Worm (Caenorhabditis elegans) whole organism, midembryonic: ENCODE results near the gene C23H5.15.

Experiments
- T22C8.4 ChIP-seq: fragments of 200-800 bp; sonication (Bioruptor generic); IDR thresholded peaks from 2 replicates; pipeline ENCODE4 v1.3.6; 2022; ENCODE audit warnings: missing genetic modification characterization, missing compliant biosample characterization
- cog-1 ChIP-seq: sonication (generic microtip); optimal IDR thresholded peaks from 2 replicates; lab custom pipeline; 2016; ENCODE audit warnings: missing genetic modification characterization, missing compliant biosample characterization
- flt-1 ChIP-seq: fragments of 200-800 bp; sonication (Bioruptor generic); IDR thresholded peaks from 2 replicates; pipeline ENCODE4 v1.3.6; 2022; ENCODE audit warnings: missing genetic modification characterization, missing compliant biosample characterization
- klf-2 ChIP-seq: fragments of 200-800 bp; sonication (Bioruptor generic); conservative IDR thresholded peaks from 2 replicates; pipeline ENCODE4 v1.3.6; 2022; ENCODE audit warnings: missing genetic modification reagents, missing genetic modification characterization, missing compliant biosample characterization
- med-1 ChIP-seq: sonication (generic microtip); optimal IDR thresholded peaks from 2 replicates; lab custom pipeline; 2017; ENCODE audit warnings: missing genetic modification characterization, mild to moderate bottlenecking, missing compliant biosample characterization, antibody characterized with exemption, missing genetic modification reagents; ENCODE audit not compliant: insufficient read depth
- ref-1 ChIP-seq: fragments of 200-800 bp; sonication (Bioruptor generic); conservative IDR thresholded peaks from 2 replicates; pipeline ENCODE4 v1.3.6; 2022; ENCODE audit warnings: missing genetic modification reagents, missing genetic modification characterization, missing compliant biosample characterization
- tab-1 ChIP-seq: fragments of 200-800 bp; sonication (Bioruptor generic); IDR thresholded peaks from 2 replicates; pipeline ENCODE4 v1.3.6; 2022; ENCODE audit warnings: missing genetic modification characterization, missing compliant biosample characterization
- ztf-23 ChIP-seq: fragments of 200-800 bp; sonication (Bioruptor generic); IDR thresholded peaks from 2 replicates; pipeline ENCODE4 v1.3.6; 2022; ENCODE audit warnings: missing genetic modification reagents, missing genetic modification characterization, missing compliant biosample characterization
- ztf-29 ChIP-seq: fragments of 200-800 bp; sonication (Bioruptor generic); IDR thresholded peaks from 2 replicates; pipeline ENCODE4 v1.3.6; 2022; ENCODE audit warnings: missing genetic modification reagents, missing genetic modification characterization, missing compliant biosample characterization

The C23H5.15 gene

DNA sequence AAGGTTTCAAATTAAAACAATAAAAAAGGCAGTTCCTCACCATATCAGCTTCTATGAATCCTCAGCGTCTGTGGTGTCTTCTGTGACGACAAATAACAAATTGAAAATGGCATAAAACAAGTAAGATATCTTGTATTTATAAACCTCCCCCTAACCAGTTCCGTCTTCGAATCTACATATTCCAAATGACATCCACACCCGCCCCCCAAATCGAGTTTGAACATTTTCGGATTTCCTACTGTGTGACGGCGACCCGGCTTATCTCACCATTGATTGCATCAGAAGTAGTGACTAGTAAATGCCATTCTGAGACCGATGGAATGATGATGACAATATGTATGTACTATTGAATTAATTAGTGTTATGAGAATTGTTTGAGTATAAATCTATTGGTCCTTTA is 26.1 kb upstream of the C23H5.15 start, which contains the start of gene grl-20:
Gene grl-20, minus strand, starts transcription at position 101 of the 400 bp plus-strand sequence.
- TF ChIP-seq klf-2 (no peak), T22C8.4 (GFP tag; lab: Robert Waterston, UW) (no peak), ref-1 (no peak), ztf-29 (GFP tag; lab: Robert Waterston, UW) (no peak), flt-1 (no peak), med-1 (no peak), ztf-23 (GFP tag; lab: Robert Waterston, UW) (no peak), cog-1 (no peak), tab-1 (GFP tag; lab: Robert Waterston, UW) (no peak)

- no peak for TF ChIP-seq cog-1
- TF ChIP-seq ref-1: no peak
- TF ChIP-seq flt-1: no peak
- no peak for TF ChIP-seq med-1
- TF ChIP-seq ztf-23 (GFP tag; lab: Robert Waterston, UW): no peak
- TF ChIP-seq tab-1 (GFP tag; lab: Robert Waterston, UW): no peak
- TF ChIP-seq ztf-29 (GFP tag; lab: Robert Waterston, UW): no peak
- no peak for TF ChIP-seq klf-2
Measured at ce11 chrIV:2127375-2127774, 24.7 kb upstream of the C23H5.15 start.

DNA sequence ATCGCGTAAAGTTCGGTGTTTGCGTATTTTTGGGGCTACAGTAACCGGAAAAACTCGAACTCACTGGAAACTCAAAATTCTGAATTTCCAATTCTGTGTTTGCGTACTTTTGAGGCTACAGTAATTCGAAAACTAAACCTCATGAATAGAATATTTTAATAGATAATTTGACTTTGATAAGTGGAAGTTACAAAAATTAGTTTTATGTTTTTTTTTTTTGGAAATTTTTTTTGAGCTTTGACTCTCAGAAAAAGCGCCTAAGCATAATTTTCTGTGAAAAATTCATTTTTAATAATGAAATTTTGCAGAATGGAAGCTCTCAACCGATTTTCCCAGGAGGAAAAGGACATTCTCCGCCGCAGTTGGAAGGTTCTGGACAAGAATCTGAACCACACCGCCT is 19.8 kb upstream of the C23H5.15 start, which contains the start of gene glb-7:
Gene glb-7, plus strand, starts transcription at position 301 of the 400 bp plus-strand sequence.
- no peak for TF ChIP-seq T22C8.4 (GFP tag; lab: Robert Waterston, UW)
- no peak for TF ChIP-seq ztf-29 (GFP tag; lab: Robert Waterston, UW)
- no peak for TF ChIP-seq med-1
- TF ChIP-seq cog-1: no peak
- TF ChIP-seq flt-1: no peak
- no peak for TF ChIP-seq tab-1 (GFP tag; lab: Robert Waterston, UW)
- TF ChIP-seq ref-1: no peak
- no peak for TF ChIP-seq klf-2
- no peak for TF ChIP-seq ztf-23 (GFP tag; lab: Robert Waterston, UW)

- TF ChIP-seq T22C8.4 (GFP tag; lab: Robert Waterston, UW) (no peak), klf-2 (no peak), ztf-23 (GFP tag; lab: Robert Waterston, UW) (no peak), ztf-29 (GFP tag; lab: Robert Waterston, UW) (no peak), tab-1 (GFP tag; lab: Robert Waterston, UW) (no peak), flt-1 (no peak), cog-1 (no peak), med-1 (no peak), ref-1 (no peak)
Measured at ce11 chrIV:2117268-2117667, 14.6 kb upstream of the C23H5.15 start.

DNA sequence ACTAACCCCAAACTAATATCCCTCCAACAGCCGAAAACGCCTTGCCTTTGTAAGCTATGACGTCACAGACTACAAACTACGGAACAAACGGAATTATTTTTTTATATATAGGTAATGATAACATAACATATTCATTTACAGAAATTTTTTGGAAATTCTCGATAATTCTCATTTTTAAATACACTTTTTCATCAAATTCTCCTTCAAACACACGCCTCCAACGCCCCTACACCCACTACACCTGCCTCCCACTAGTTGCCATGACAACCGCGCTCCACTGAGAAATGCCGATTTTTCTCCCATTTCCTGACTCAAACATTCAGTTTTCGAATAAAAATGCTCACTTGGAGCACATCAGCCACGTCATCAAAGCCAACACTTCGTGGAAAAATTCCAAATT is 11.6 kb upstream of the C23H5.15 start, which contains the start of gene xbx-4:
Gene xbx-4, plus strand, starts transcription at position 301 of the 400 bp plus-strand sequence.
- TF ChIP-seq klf-2 (no peak), T22C8.4 (GFP tag; lab: Robert Waterston, UW) (no peak), tab-1 (GFP tag; lab: Robert Waterston, UW) (no peak), flt-1 (no peak), med-1 (no peak), ztf-23 (GFP tag; lab: Robert Waterston, UW) (no peak), cog-1 (no peak), ref-1 (no peak), ztf-29 (GFP tag; lab: Robert Waterston, UW) (no peak)

ce11 chrIV:2113362-2114056 is 10.8 kb upstream of the C23H5.15 start, which contains the start of gene C23H5.8:
Gene C23H5.8, minus strand, starts transcription at chrIV:2113412.
- TF ChIP-seq ztf-29 (GFP tag; lab: Robert Waterston, UW): no peak
- TF ChIP-seq T22C8.4 (GFP tag; lab: Robert Waterston, UW): no peak
- TF ChIP-seq ref-1: no peak
- TF ChIP-seq klf-2: no peak
- no peak for TF ChIP-seq cog-1
- no peak for TF ChIP-seq tab-1 (GFP tag; lab: Robert Waterston, UW)
- TF ChIP-seq flt-1: no peak

DNA sequence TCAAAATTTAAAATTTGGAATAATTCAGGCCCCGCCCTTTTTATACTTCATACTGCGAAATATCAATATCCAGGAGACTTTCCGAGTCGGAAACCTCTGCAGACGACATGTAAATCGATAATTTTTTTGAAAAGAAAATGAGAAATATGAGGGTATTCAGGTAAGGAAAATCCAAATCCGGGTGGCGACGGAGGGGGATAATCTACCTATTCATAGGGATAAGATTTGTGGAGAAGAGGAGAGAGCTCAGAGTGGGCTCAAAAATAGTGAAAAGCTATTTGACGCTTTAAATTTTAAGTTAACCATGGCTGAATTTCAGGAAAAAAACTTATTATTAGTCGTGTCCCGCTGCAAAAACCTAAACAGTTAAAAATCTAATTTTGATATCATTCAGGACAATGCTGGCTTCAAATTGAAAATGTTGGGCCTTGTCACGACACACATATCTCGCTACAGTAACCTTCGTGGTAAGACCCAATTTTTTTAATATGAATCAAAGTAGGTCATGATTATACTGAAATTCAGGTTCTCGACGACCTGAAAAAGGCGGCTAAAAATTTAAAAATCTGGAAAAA is 8.7 kb upstream of the C23H5.15 start, which contains the start of gene che-6:
Gene che-6, minus strand, starts transcription at position 109 of the 575 bp plus-strand sequence.
- no peak for TF ChIP-seq klf-2
- no peak for TF ChIP-seq ref-1
- no peak for TF ChIP-seq T22C8.4 (GFP tag; lab: Robert Waterston, UW)
- no peak for TF ChIP-seq ztf-29 (GFP tag; lab: Robert Waterston, UW)
- no peak for TF ChIP-seq ztf-23 (GFP tag; lab: Robert Waterston, UW)

- TF ChIP-seq ztf-23 (GFP tag; lab: Robert Waterston, UW) (no peak), tab-1 (GFP tag; lab: Robert Waterston, UW) (0 out of 2 replicates have a peak, but pooled peaks have one; percentile 7)
Measured at ce11 chrIV:2106708-2107107, 4.0 kb upstream of the C23H5.15 start.

ce11 chrIV:2099771-2100170 is 2.9 kb downstream of the C23H5.15 start, which contains the start of gene C23H5.11:
Gene C23H5.11, minus strand, starts transcription at chrIV:2099871.
- TF ChIP-seq tab-1 (GFP tag; lab: Robert Waterston, UW) (no peak), cog-1 (no peak), ztf-23 (GFP tag; lab: Robert Waterston, UW) (no peak), ref-1 (no peak), klf-2 (no peak), med-1 (no peak)

DNA sequence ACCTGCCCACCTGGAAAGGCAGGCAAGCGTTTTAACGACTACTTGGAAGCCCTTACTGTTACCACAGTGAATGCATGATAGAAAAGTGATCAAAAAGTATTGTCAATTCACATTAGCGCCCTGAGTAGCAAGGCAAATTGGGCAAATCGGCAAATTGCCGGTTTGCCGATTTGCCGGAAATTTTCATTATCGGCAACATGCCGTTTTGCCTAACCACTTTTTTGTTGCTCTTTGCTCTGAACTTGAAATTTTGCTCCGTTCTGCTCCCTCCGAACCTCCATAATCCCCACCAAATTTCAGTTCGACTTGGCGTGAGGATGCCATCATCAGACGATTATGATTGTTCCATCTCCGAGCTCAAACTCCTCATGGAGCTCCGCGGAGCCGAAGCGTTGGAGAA is 19.0 kb downstream of the C23H5.15 start, which contains the start of gene mca-2:
Gene mca-2, plus strand, starts transcription at position 301 of the 400 bp plus-strand sequence.
- TF ChIP-seq cog-1 (no peak), klf-2 (no peak), tab-1 (GFP tag; lab: Robert Waterston, UW) (no peak), T22C8.4 (GFP tag; lab: Robert Waterston, UW) (no peak), ztf-29 (GFP tag; lab: Robert Waterston, UW) (no peak), ref-1 (no peak), flt-1 (no peak), ztf-23 (GFP tag; lab: Robert Waterston, UW) (no peak), med-1 (no peak)
